Fruit fly (Drosophila melanogaster) whole organism, wandering third instar larva: ENCODE measurements around the gene CG9289.

Experiments
- Sp1 ChIP-seq: fragments of 200-800 bp; sonication (Bioruptor generic); optimal IDR thresholded peaks from 3 replicates; lab custom pipeline; 2019; ENCODE audit warnings: missing biosample characterization, mild to moderate bottlenecking, missing genetic modification characterization, moderate library complexity
- br ChIP-seq: fragments of 200-800 bp; sonication (Bioruptor generic); optimal IDR thresholded peaks from 2 replicates; lab custom pipeline; 2016; ENCODE audit warnings: missing biosample characterization, missing genetic modification characterization
- dmrt93B ChIP-seq: fragments of 200-800 bp; sonication (Bioruptor generic); optimal IDR thresholded peaks from 2 replicates; lab custom pipeline; 2018; ENCODE audit warnings: missing biosample characterization, mild to moderate bottlenecking, missing genetic modification characterization
- fru ChIP-seq: fragments of 200-800 bp; sonication (Bioruptor generic); optimal IDR thresholded peaks from 3 replicates; lab custom pipeline; 2016; ENCODE audit warnings: missing biosample characterization, mild to moderate bottlenecking, missing genetic modification characterization
- lola ChIP-seq: fragments of >200 bp; optimal IDR thresholded peaks from 2 replicates; lab custom pipeline; 2017; ENCODE audit warnings: missing biosample characterization, missing genetic modification characterization
- pan ChIP-seq: fragments of >200 bp; optimal IDR thresholded peaks from 2 replicates; lab custom pipeline; 2017

dm6 chr2L:8633671-8634391 is 50.3 kb downstream of the CG9289 start:
- peak; percentile 13 for TF ChIP-seq fru (GFP tag; lab: Kevin White, UChicago)
- no peak for TF ChIP-seq dmrt93B (GFP tag; lab: Kevin White, UChicago)
- no peak for TF ChIP-seq br (GFP tag; lab: Kevin White, UChicago)
- no peak for TF ChIP-seq lola
- no peak for TF ChIP-seq pan (lab: Kevin White, UChicago)
- TF ChIP-seq Sp1 (GFP tag; lab: Kevin White, UChicago), result no peak
